Worm (Caenorhabditis elegans) whole organism, early embryonic: ENCODE measurements around the gene uba-1.

Source experiments
- B0310.2 ChIP-seq: sonication (generic microtip); optimal IDR thresholded peaks from 2 replicates; lab custom pipeline; 2016; ENCODE audit warnings: mild to moderate bottlenecking, missing genetic modification characterization, missing compliant biosample characterization
- F13C5.2 ChIP-seq: sonication (generic microtip); optimal IDR thresholded peaks from 2 replicates; lab custom pipeline; 2017; ENCODE audit warnings: mild to moderate bottlenecking, missing genetic modification characterization, inconsistent platforms, missing compliant biosample characterization
- aly-1 ChIP-seq: sonication (generic microtip); optimal IDR thresholded peaks from 2 replicates; lab custom pipeline; 2016; ENCODE audit warnings: missing genetic modification characterization, missing compliant biosample characterization
- ama-1 ChIP-seq: fragments of 150-350 bp; optimal IDR thresholded peaks from 2 replicates; lab custom pipeline; 2014
- ceh-13 ChIP-seq: fragments of 200-800 bp; sonication (Bioruptor generic); optimal IDR thresholded peaks from 2 replicates; lab custom pipeline; 2018; ENCODE audit warnings: mild to moderate bottlenecking, missing genetic modification characterization, missing compliant biosample characterization
- ceh-36 ChIP-seq: sonication (generic microtip); optimal IDR thresholded peaks from 2 replicates; lab custom pipeline; 2016; ENCODE audit warnings: missing genetic modification characterization, inconsistent platforms, missing compliant biosample characterization
- ets-7 ChIP-seq: sonication (generic microtip); optimal IDR thresholded peaks from 2 replicates; lab custom pipeline; 2016; ENCODE audit warnings: missing genotype, missing genetic modification characterization, missing compliant biosample characterization
- flt-1 ChIP-seq: fragments of 200-800 bp; sonication (Bioruptor generic); IDR thresholded peaks from 2 replicates; pipeline ENCODE4 v1.3.6; 2022; ENCODE audit warnings: missing genetic modification characterization, missing compliant biosample characterization
- hmbx-1 ChIP-seq: sonication (generic microtip); optimal IDR thresholded peaks from 2 replicates; lab custom pipeline; 2016; ENCODE audit warnings: mild to moderate bottlenecking, missing genetic modification characterization, missing compliant biosample characterization
- hmg-4 ChIP-seq: fragments of 200-800 bp; sonication (Bioruptor generic); optimal IDR thresholded peaks from 2 replicates; lab custom pipeline; 2018; ENCODE audit warnings: mild to moderate bottlenecking, missing genetic modification characterization, missing compliant biosample characterization
- hnd-1 ChIP-seq: sonication (generic microtip); optimal IDR thresholded peaks from 2 replicates; lab custom pipeline; 2016; ENCODE audit warnings: missing genetic modification characterization, missing compliant biosample characterization
- pes-1 ChIP-seq: fragments of 200-800 bp; sonication (Bioruptor generic); IDR thresholded peaks from 2 replicates; pipeline ENCODE4 v1.3.6; 2022; ENCODE audit warnings: missing genetic modification reagents, missing genetic modification characterization, missing compliant biosample characterization
- scrt-1 ChIP-seq: fragments of 200-800 bp; sonication (Bioruptor generic); IDR thresholded peaks from 2 replicates; pipeline ENCODE4 v1.3.6; 2022; ENCODE audit warnings: missing genetic modification characterization, missing compliant biosample characterization
- sea-1 ChIP-seq: fragments of 200-800 bp; sonication (Bioruptor generic); conservative IDR thresholded peaks from 2 replicates; pipeline ENCODE4 v1.3.6; 2022; ENCODE audit warnings: missing genetic modification characterization, missing compliant biosample characterization
- tbx-11 ChIP-seq: fragments of 200-800 bp; sonication (Bioruptor generic); IDR thresholded peaks from 2 replicates; pipeline ENCODE4 v1.3.6; 2022; ENCODE audit warnings: missing genetic modification characterization, missing compliant biosample characterization
- tbx-37 ChIP-seq: fragments of 200-800 bp; sonication (Bioruptor generic); conservative IDR thresholded peaks from 2 replicates; pipeline ENCODE4 v1.3.6; 2022; ENCODE audit warnings: missing genetic modification reagents, missing genetic modification characterization, missing compliant biosample characterization
- tra-4 ChIP-seq: sonication (generic microtip); optimal IDR thresholded peaks from 2 replicates; lab custom pipeline; 2017; ENCODE audit warnings: missing genetic modification characterization, missing compliant biosample characterization

Gene uba-1

DNA sequence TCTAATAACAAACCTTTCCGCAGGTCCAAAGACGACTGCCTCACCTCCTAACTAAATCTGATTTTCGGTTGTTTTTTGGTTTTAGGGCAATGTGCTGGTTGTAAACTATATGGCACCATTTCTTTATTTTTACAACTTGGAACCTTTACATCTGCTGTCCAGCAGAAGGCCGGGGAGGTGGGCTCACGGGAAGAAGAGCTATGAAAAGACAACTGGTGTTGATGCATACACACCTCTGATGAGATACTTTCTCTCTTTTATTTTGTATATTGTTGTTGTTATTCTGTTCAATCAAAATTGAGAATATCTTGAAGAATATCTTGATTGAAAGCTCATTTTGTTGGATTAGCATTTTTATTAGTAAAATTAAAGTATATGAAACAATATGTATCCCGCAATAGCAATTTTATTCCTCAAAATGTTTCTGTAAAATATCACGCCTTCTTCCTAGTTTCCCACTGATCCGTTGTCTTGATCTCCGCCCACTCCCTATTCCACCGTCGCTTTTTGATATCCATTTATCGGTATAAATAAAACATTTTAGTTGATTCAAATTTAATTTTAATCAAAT lies 17.1 kb downstream of the uba-1 start, which contains the start of gene dhp-2:
Gene dhp-2, plus strand, starts transcription at position 521 of the 571 bp plus-strand sequence.
- TF ChIP-seq hmbx-1 (tag; lab: Kevin White, UChicago), result no peak
- no peak for TF ChIP-seq aly-1
- no peak for TF ChIP-seq scrt-1 (GFP tag; lab: Robert Waterston, UW)

DNA sequence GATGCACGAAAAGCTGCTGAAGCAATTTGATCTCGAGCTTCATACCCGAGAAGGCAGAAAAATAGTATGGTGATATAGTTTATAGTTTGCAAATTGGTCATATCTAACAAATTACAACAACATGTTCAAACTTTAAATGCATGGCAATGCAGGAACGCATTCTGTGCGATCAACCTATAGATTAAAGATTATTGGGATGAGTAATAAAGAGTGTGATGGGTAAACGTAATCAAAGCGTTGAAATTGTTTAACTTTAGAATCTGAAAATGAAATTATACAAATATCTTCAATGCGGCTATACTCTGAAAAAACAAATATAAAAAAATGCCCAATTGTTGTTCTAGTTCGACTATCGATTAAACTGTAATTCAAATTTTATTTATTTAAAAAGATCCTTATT lies 18.5 kb downstream of the uba-1 start, which contains the start of gene C47E12.14:
Gene C47E12.14, minus strand, starts transcription at position 101 of the 400 bp plus-strand sequence.
- TF ChIP-seq scrt-1 (GFP tag; lab: Robert Waterston, UW), result no peak
- no peak for TF ChIP-seq pes-1
- TF ChIP-seq hnd-1 (tag; lab: Kevin White, UChicago), result no peak
- no peak for TF ChIP-seq F13C5.2
- TF ChIP-seq B0310.2 (tag; lab: Kevin White, UChicago), result no peak
- no peak for TF ChIP-seq tra-4 (tag; lab: Kevin White, UChicago)
- TF ChIP-seq ets-7 (tag; lab: Kevin White, UChicago), result no peak
- TF ChIP-seq ceh-36 (tag; lab: Kevin White, UChicago), result no peak
- no peak for TF ChIP-seq ama-1 (lab: Kevin White, UChicago)
- no peak for TF ChIP-seq ceh-13 (GFP tag; lab: Kevin White, UChicago)
- no peak for TF ChIP-seq hmbx-1 (tag; lab: Kevin White, UChicago)
- no peak for TF ChIP-seq sea-1 (GFP tag; lab: Robert Waterston, UW)
- TF ChIP-seq tbx-37 (GFP tag; lab: Robert Waterston, UW), result no peak
- TF ChIP-seq aly-1, result no peak
- no peak for TF ChIP-seq hmg-4
- TF ChIP-seq flt-1, result no peak
- TF ChIP-seq tbx-11 (GFP tag; lab: Robert Waterston, UW), result no peak

DNA sequence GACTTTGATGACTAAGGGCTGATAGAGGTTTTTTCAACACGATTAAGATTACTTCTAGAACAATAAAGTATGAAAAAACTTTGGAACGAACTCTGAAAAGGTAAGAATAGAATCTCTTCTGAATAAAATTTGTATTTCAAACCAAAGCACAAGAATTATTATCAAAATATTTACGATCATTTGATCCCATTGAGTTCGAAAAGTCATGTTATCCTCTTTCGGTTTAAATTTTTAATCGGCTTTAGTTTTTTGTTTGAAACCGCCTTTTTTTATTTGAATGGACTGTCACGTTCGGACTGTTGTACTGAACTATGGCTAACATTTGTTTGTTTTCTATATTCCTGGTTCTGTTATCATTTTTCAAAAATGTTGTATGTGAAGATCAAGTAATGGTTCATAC lies 20.4 kb downstream of the uba-1 start, which contains the start of gene C47E12.9:
Gene C47E12.9, plus strand, starts transcription at position 301 of the 400 bp plus-strand sequence.
- TF ChIP-seq scrt-1 (GFP tag; lab: Robert Waterston, UW), result no peak
- TF ChIP-seq ama-1 (lab: Kevin White, UChicago), result no peak
- no peak for TF ChIP-seq F13C5.2
- TF ChIP-seq sea-1 (GFP tag; lab: Robert Waterston, UW), result no peak

DNA sequence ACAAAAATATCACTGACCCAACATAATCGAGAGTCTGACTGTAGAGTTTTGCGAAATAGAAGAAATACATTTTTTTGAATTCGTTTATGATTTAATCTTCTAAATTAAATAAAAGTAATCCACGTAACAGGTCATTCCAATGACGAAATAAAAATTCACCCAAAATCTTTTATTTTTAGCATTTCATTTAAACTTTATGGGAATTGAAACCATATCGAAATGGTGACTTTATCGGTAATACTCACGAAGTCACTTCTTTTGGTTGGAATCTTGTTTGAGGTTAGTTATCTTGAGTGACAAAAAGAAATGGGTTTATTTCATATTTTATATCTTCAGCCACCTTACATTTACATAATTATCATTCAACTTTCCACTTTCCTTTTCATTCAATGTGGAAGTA lies 22.1 kb downstream of the uba-1 start, which contains the start of the genes C47E12.12 and C47E12.10:
Gene C47E12.12, minus strand, starts transcription at position 101 of the 400 bp plus-strand sequence.
Gene C47E12.10, plus strand, starts transcription at position 172 of the 400 bp plus-strand sequence.
- TF ChIP-seq tbx-37 (GFP tag; lab: Robert Waterston, UW) (no peak), ama-1 (lab: Kevin White, UChicago) (no peak)

DNA sequence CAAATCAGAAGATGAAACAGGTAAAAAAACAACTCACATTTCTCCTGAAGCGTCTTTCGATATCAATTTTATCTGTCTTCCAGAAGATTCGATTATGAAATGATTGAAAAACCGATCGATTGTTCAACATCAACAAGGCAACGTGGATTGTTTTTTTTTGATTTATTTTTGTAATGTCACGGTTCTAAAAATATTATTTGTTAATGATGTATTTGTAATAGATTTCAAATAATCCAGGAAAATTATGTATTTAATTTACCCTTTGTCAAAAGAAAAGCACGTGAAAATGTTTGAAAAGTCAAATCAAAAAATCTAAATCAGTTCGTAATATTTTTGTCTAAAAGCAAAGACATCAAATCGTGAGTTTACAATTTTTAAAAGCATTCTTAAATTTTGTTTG lies 25.7 kb downstream of the uba-1 start, which contains the start of the genes kin-5 and C47E12.11:
Gene kin-5, minus strand, starts transcription at position 101 of the 400 bp plus-strand sequence.
Gene C47E12.11, plus strand, starts transcription at position 320 of the 400 bp plus-strand sequence.
- no peak for TF ChIP-seq ama-1 (lab: Kevin White, UChicago)
- no peak for TF ChIP-seq ets-7 (tag; lab: Kevin White, UChicago)
- no peak for TF ChIP-seq tbx-37 (GFP tag; lab: Robert Waterston, UW)
- no peak for TF ChIP-seq aly-1
- TF ChIP-seq B0310.2 (tag; lab: Kevin White, UChicago), result no peak
- no peak for TF ChIP-seq ceh-13 (GFP tag; lab: Kevin White, UChicago)
- no peak for TF ChIP-seq F13C5.2
- no peak for TF ChIP-seq hnd-1 (tag; lab: Kevin White, UChicago)
- TF ChIP-seq sea-1 (GFP tag; lab: Robert Waterston, UW), result no peak
- no peak for TF ChIP-seq tra-4 (tag; lab: Kevin White, UChicago)
- no peak for TF ChIP-seq flt-1
- TF ChIP-seq tbx-11 (GFP tag; lab: Robert Waterston, UW), result no peak
- TF ChIP-seq hmbx-1 (tag; lab: Kevin White, UChicago), result no peak
- no peak for TF ChIP-seq ceh-36 (tag; lab: Kevin White, UChicago)
- no peak for TF ChIP-seq pes-1
- TF ChIP-seq scrt-1 (GFP tag; lab: Robert Waterston, UW), result no peak

DNA sequence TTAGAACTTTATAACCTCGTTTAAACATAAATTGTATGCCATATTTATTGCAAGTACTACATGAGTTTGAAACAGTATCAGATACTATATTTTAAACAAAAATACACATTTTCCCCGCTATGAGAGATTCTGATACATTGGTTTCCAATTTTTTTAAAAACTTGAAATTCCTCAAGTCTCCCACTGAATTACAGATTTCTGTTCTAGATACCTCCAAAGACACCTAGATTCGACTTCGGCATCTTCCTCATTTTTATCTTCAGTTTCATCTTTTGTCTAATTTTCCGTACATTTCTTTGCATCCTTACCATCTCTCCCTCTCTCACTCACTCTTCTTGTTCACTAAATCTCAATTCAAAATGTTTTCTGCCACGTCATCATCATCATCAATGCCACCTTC lies 30.8 kb downstream of the uba-1 start, which contains the start of gene T13H10.2:
Gene T13H10.2, plus strand, starts transcription at position 301 of the 400 bp plus-strand sequence.
- TF ChIP-seq scrt-1 (GFP tag; lab: Robert Waterston, UW), result no peak
- TF ChIP-seq hnd-1 (tag; lab: Kevin White, UChicago), result no peak
- TF ChIP-seq flt-1, result no peak
- no peak for TF ChIP-seq tra-4 (tag; lab: Kevin White, UChicago)
- no peak for TF ChIP-seq ceh-13 (GFP tag; lab: Kevin White, UChicago)
- no peak for TF ChIP-seq tbx-37 (GFP tag; lab: Robert Waterston, UW)
- TF ChIP-seq ama-1 (lab: Kevin White, UChicago), result no peak
- TF ChIP-seq B0310.2 (tag; lab: Kevin White, UChicago), result no peak
- TF ChIP-seq hmg-4, result no peak
- TF ChIP-seq sea-1 (GFP tag; lab: Robert Waterston, UW), result no peak
- no peak for TF ChIP-seq aly-1
- TF ChIP-seq hmbx-1 (tag; lab: Kevin White, UChicago), result no peak
- no peak for TF ChIP-seq ceh-36 (tag; lab: Kevin White, UChicago)
- TF ChIP-seq pes-1, result no peak

DNA sequence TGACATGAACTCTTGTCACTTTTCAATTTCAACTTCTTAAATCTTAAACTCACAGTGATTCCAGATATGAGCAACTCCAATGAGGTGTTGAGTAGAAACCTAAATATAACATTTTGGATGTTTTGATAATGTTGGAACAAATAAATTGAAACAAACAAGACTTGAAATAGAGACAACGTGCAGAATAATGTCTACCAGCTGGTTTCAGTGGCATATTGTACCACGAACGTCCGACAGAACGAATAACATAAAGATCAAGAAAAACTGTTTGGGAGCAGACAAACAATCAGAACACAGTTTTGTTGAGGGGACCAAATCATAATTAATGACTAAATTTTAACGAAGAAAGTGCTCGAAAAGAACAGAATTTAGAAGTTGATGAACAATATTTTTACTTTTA lies 41.4 kb downstream of the uba-1 start, which contains the start of gene gon-1:
Gene gon-1, minus strand, starts transcription at position 101 of the 400 bp plus-strand sequence.
- TF ChIP-seq sea-1 (GFP tag; lab: Robert Waterston, UW) (no peak), ceh-13 (GFP tag; lab: Kevin White, UChicago) (no peak), ama-1 (lab: Kevin White, UChicago) (no peak), hnd-1 (tag; lab: Kevin White, UChicago) (no peak), F13C5.2 (no peak)

DNA sequence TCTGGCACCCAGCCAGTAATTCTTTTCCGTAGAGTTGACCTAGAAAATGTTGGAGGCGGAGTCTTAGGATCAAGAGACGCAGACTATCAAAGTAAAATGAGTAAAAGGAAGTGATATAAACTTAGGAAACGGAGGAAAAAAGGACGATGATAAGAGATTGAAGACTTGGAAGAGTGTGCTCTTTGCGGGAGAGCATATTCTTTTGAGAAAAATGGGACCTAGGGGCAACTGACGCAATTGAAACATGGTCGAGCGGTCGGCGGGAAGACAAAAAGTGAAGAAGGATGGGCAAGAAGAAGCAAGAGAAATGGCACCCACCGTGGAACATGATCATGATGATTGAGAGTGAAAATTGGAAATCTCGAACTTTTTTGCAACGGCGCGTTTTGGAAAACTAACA lies 46.7 kb downstream of the uba-1 start:
- TF ChIP-seq flt-1, result no peak
- TF ChIP-seq ceh-13 (GFP tag; lab: Kevin White, UChicago), result no peak
- TF ChIP-seq aly-1, result no peak
- TF ChIP-seq B0310.2 (tag; lab: Kevin White, UChicago), result no peak
